Worm (Caenorhabditis elegans): ENCODE measurements around the gene srw-77.

- no peak for TF ChIP-seq C34F6.9 (tag; optimal IDR thresholded peaks at IDR 0.05)
- TF ChIP-seq lin-39 (tag; optimal IDR thresholded peaks at IDR 0.05), result no peak
- TF ChIP-seq ama-1 (optimal IDR thresholded peaks at IDR 0.05), result no peak
- TF ChIP-seq blmp-1 (tag; optimal IDR thresholded peaks at IDR 0.05; ENCODE audit: insufficient read depth), result no peak
- TF ChIP-seq lsy-2 (tag; optimal IDR thresholded peaks at IDR 0.05), result no peak
- TF ChIP-seq nhr-12 (tag; optimal IDR thresholded peaks at IDR 0.05), result no peak
Observed at ce11 chrV:16683359-16683758, 39.9 kb upstream of the srw-77 start.

All from whole organism, L2 larva.